Fruit fly (Drosophila melanogaster): Measurements from ENCODE around the gene chas.

chas gene

DNA sequence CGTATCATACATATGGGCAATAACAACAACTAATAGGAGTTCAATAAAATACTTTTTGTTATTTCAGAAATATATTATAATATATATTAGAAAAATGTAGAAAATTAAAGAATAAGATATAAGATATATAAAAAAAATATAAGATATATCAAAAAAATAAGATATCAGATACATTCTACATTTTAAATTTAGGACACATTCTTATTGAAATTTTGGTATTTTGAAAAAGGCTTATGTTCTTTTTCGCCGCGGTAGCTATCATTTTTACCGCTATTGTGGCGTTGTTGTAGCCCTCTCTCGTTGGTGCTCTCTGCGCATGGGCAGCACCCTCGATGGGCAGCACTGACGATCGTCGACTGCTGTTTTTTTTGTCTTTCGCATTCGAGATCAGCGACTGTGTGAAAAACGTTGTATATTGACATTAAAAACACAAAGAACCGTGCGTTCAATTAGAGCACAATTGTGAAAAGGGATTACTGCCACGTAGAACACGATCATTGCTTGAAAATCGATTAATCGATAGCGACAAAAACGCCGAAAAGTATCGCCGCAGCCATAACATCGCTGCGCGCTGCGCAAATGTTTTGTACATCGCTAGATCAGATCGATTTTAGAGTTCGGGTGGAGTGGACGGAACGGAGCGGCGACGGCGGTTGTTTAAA is 39.4 kb upstream of the chas start (continued):
- TF ChIP-seq CG6813 (GFP tag; optimal IDR thresholded peaks at IDR 0.05) = peak; percentile 63
- peak; percentile 34 for TF ChIP-seq Dp (GFP tag; optimal IDR thresholded peaks at IDR 0.05)
- TF ChIP-seq Hsf (GFP tag; optimal IDR thresholded peaks at IDR 0.05) = no peak
- peak; percentile 92 for TF ChIP-seq Sin3A (optimal IDR thresholded peaks at IDR 0.05)
- TF ChIP-seq run (tag; optimal IDR thresholded peaks at IDR 0.05) = peak; percentile 20
- TF ChIP-seq CG3847 (GFP tag; IDR thresholded peaks at IDR 0.05) = peak; percentile 41; the same call in 1 of the 2 replicates
- peak in 1 of 2 experiments; percentile 74 for TF ChIP-seq Hr51 (GFP tag; optimal IDR thresholded peaks at IDR 0.05)
- TF ChIP-seq Aef1 (GFP tag; IDR thresholded peaks at IDR 0.05) = no peak
- peak; percentile 61 for TF ChIP-seq grn (GFP tag; optimal IDR thresholded peaks at IDR 0.05)
- TF ChIP-seq CG3163 (GFP tag; optimal IDR thresholded peaks at IDR 0.05) = no peak
- TF ChIP-seq Chrac-16 (GFP tag; optimal IDR thresholded peaks at IDR 0.05) = peak; percentile 19
- TF ChIP-seq CG15479 (GFP tag; optimal IDR thresholded peaks at IDR 0.05) = peak; percentile 21
- no peak for TF ChIP-seq CG16815 (GFP tag; optimal IDR thresholded peaks at IDR 0.05)
- TF ChIP-seq Jarid2 (GFP tag; optimal IDR thresholded peaks at IDR 0.05) = peak; percentile 79
- TF ChIP-seq fd96Cb (tag; optimal IDR thresholded peaks at IDR 0.05) = peak; percentile 34
- no peak for TF ChIP-seq pan (optimal IDR thresholded peaks at IDR 0.05)
- TF ChIP-seq pan (GFP tag; optimal IDR thresholded peaks at IDR 0.05 in 1 of 2, IDR thresholded peaks at IDR 0.05 in 1 of 2) = peak in 1 of 2 experiments; percentile 61
- TF ChIP-seq CG16813 (GFP tag; IDR thresholded peaks at IDR 0.05; ENCODE audit: partially characterized antibody) = peak; percentile 91
- peak; percentile 54 for TF ChIP-seq CG12659 (GFP tag; optimal IDR thresholded peaks at IDR 0.05)
- TF ChIP-seq Neu2 (GFP tag; optimal IDR thresholded peaks at IDR 0.05; ENCODE audit: borderline replicate concordance) = no peak
- peak; percentile 27 for TF ChIP-seq ind (GFP tag; optimal IDR thresholded peaks at IDR 0.05)
- 0 out of 2 replicates have a peak, but pooled peaks have one; percentile 20 for TF ChIP-seq Rfx (GFP tag; IDR thresholded peaks at IDR 0.05)
- peak; percentile 6 for TF ChIP-seq CG6854 (GFP tag; optimal IDR thresholded peaks at IDR 0.05)
- TF ChIP-seq Asciz (GFP tag; optimal IDR thresholded peaks at IDR 0.05) = peak; percentile 53
- TF ChIP-seq jumu (GFP tag; optimal IDR thresholded peaks at IDR 0.05) = peak; percentile 2
- TF ChIP-seq bab2 (GFP tag; optimal IDR thresholded peaks at IDR 0.05) = no peak
- peak; percentile 95 for TF ChIP-seq chinmo (GFP tag; IDR thresholded peaks at IDR 0.05; ENCODE audit: partially characterized antibody)
- TF ChIP-seq CG18619 (GFP tag; optimal IDR thresholded peaks at IDR 0.05) = peak; percentile 59
- no peak for TF ChIP-seq nerfin-1 (tag; optimal IDR thresholded peaks at IDR 0.05)
- no peak for TF ChIP-seq CG10462 (GFP tag; optimal IDR thresholded peaks at IDR 0.05)
- 0 out of 3 replicates have a peak, but pooled peaks have one; percentile 35 for TF ChIP-seq Dbx (GFP tag; IDR thresholded peaks at IDR 0.05)
- no peak for TF ChIP-seq CG7271 (tag; optimal IDR thresholded peaks at IDR 0.05)
- TF ChIP-seq CG4617 (GFP tag; optimal IDR thresholded peaks at IDR 0.05; ENCODE audit: borderline replicate concordance) = no peak
- TF ChIP-seq CG10431 (GFP tag; optimal IDR thresholded peaks at IDR 0.05) = no peak
- TF ChIP-seq Poxn (GFP tag; IDR thresholded peaks at IDR 0.05) = no peak
- no peak for TF ChIP-seq CG4707 (GFP tag; optimal IDR thresholded peaks at IDR 0.05)
- TF ChIP-seq ci (GFP tag; IDR thresholded peaks at IDR 0.05) = peak; percentile 63; the same call in 1 of the 3 replicates
- no peak for TF ChIP-seq CG4360 (GFP tag; IDR thresholded peaks at IDR 0.05)
- TF ChIP-seq mam (GFP tag; optimal IDR thresholded peaks at IDR 0.05) = peak; percentile 28
- no peak for TF ChIP-seq CG17802 (tag; optimal IDR thresholded peaks at IDR 0.05)
- no peak for TF ChIP-seq cad (GFP tag; optimal IDR thresholded peaks at IDR 0.05)
- TF ChIP-seq Antp (GFP tag; optimal IDR thresholded peaks at IDR 0.05) = peak; percentile 53
- no peak for TF ChIP-seq fd102C (GFP tag; optimal IDR thresholded peaks at IDR 0.05)
- TF ChIP-seq HHEX (GFP tag; optimal IDR thresholded peaks at IDR 0.05) = peak; percentile 47
- TF ChIP-seq CG17361 (GFP tag; IDR thresholded peaks at IDR 0.05) = peak; percentile 61; the same call in 2 of the 3 replicates
- TF ChIP-seq CG8290 (GFP tag; optimal IDR thresholded peaks at IDR 0.05) = peak; percentile 77
- TF ChIP-seq CG8290 (tag; optimal IDR thresholded peaks at IDR 0.05) = peak; percentile 51 to 63
- peak; percentile 86 for TF ChIP-seq hb (GFP tag; IDR thresholded peaks at IDR 0.05; ENCODE audit: partially characterized antibody)
- 0 out of 2 replicates have a peak, but pooled peaks have one; percentile 22 for TF ChIP-seq slbo (GFP tag; IDR thresholded peaks at IDR 0.05)
- no peak for TF ChIP-seq CG4282 (GFP tag; optimal IDR thresholded peaks at IDR 0.05)

Data from whole organism, embryonic.